Fruit fly (Drosophila melanogaster) whole organism, embryonic: ENCODE measurements around the gene sosie.

ENCODE experiments used
- Antp ChIP-seq: fragments of 200-800 bp; sonication (Bioruptor generic); optimal IDR thresholded peaks from 3 replicates; lab custom pipeline; 2016; ENCODE audit warnings: missing biosample characterization, missing genetic modification characterization
- Bgb ChIP-seq: fragments of 200-800 bp; sonication (Bioruptor generic); IDR thresholded peaks from 2 replicates; pipeline ENCODE4 v1.3.6; 2022; ENCODE audit warnings: missing biosample characterization, missing genetic modification characterization; ENCODE audit not compliant: partially characterized antibody
- Blimp-1 ChIP-seq: fragments of 200-800 bp; sonication (Bioruptor generic); optimal IDR thresholded peaks from 3 replicates; lab custom pipeline; 2018; ENCODE audit warnings: missing biosample characterization, missing genetic modification characterization, mild to moderate bottlenecking, moderate library complexity, missing genetic modification reagents
- BtbVII ChIP-seq: fragments of 200-800 bp; sonication (Bioruptor generic); optimal IDR thresholded peaks from 3 replicates; lab custom pipeline; 2017; ENCODE audit warnings: missing biosample characterization, mild to moderate bottlenecking, missing genetic modification characterization
- CG10209 ChIP-seq: fragments of 200-800 bp; sonication (Bioruptor generic); optimal IDR thresholded peaks from 3 replicates; lab custom pipeline; 2017; ENCODE audit warnings: missing biosample characterization, mild to moderate bottlenecking, missing genetic modification characterization, missing genetic modification reagents
- CG10267 ChIP-seq: fragments of 200-800 bp; sonication (Bioruptor generic); optimal IDR thresholded peaks from 2 replicates; lab custom pipeline; 2018; ENCODE audit warnings: missing biosample characterization, mild to moderate bottlenecking, missing genetic modification characterization, moderate library complexity
- CG12104 ChIP-seq: fragments of 200-800 bp; sonication (Bioruptor generic); optimal IDR thresholded peaks from 3 replicates; lab custom pipeline; 2016; ENCODE audit warnings: missing biosample characterization, missing genetic modification characterization
- CG12299 ChIP-seq: fragments of 200-800 bp; sonication (Bioruptor generic); optimal IDR thresholded peaks from 2 replicates; lab custom pipeline; 2018; ENCODE audit warnings: missing biosample characterization, mild to moderate bottlenecking, missing genetic modification characterization
- CG12744 ChIP-seq: fragments of 200-800 bp; sonication (Bioruptor generic); optimal IDR thresholded peaks from 2 replicates; lab custom pipeline; 2016; ENCODE audit warnings: missing biosample characterization, missing genetic modification characterization
- CG15011 ChIP-seq: fragments of 200-800 bp; sonication (Bioruptor generic); optimal IDR thresholded peaks from 3 replicates; lab custom pipeline; 2018; ENCODE audit warnings: missing biosample characterization, mild to moderate bottlenecking, missing genetic modification characterization
- CG1529 ChIP-seq: fragments of 200-800 bp; sonication (Bioruptor generic); optimal IDR thresholded peaks from 3 replicates; lab custom pipeline; 2018; ENCODE audit warnings: missing biosample characterization, missing genetic modification characterization
- CG17359 ChIP-seq: fragments of 200-800 bp; sonication (Bioruptor generic); optimal IDR thresholded peaks from 3 replicates; lab custom pipeline; 2018; ENCODE audit warnings: missing biosample characterization, mild to moderate bottlenecking, missing genetic modification characterization, moderate library complexity
- CG18262 ChIP-seq: fragments of 200-800 bp; optimal IDR thresholded peaks from 3 replicates; lab custom pipeline; 2019; ENCODE audit warnings: missing biosample characterization, mild to moderate bottlenecking, missing genetic modification characterization, moderate library complexity
- CG1832 ChIP-seq: fragments of 200-800 bp; sonication (Bioruptor generic); optimal IDR thresholded peaks from 2 replicates; lab custom pipeline; 2017; ENCODE audit warnings: missing biosample characterization, mild to moderate bottlenecking, missing genetic modification characterization, inconsistent platforms
- CG18619 ChIP-seq: fragments of 200-800 bp; sonication (Bioruptor generic); optimal IDR thresholded peaks from 3 replicates; lab custom pipeline; 2017; ENCODE audit warnings: missing biosample characterization, mild to moderate bottlenecking, missing genetic modification characterization
- CG2116 ChIP-seq: fragments of 200-800 bp; sonication (Bioruptor generic); optimal IDR thresholded peaks from 3 replicates; lab custom pipeline; 2018; ENCODE audit warnings: missing biosample characterization, mild to moderate bottlenecking, missing genetic modification characterization
- CG2199 ChIP-seq: fragments of 200-800 bp; sonication (Bioruptor generic); IDR thresholded peaks from 3 replicates; pipeline ENCODE4 v1.3.6; 2022; ENCODE audit warnings: missing biosample characterization, missing genetic modification characterization
- CG2712 ChIP-seq: fragments of 200-800 bp; optimal IDR thresholded peaks from 3 replicates; lab custom pipeline; 2019; ENCODE audit warnings: missing biosample characterization, mild to moderate bottlenecking, missing genetic modification characterization, moderate library complexity
- CG4328 ChIP-seq: fragments of 200-800 bp; sonication (Bioruptor generic); optimal IDR thresholded peaks from 3 replicates; lab custom pipeline; 2017; ENCODE audit warnings: missing biosample characterization, missing genetic modification reagents, missing genetic modification characterization
- CG4707 ChIP-seq: fragments of 200-800 bp; sonication (Bioruptor generic); optimal IDR thresholded peaks from 2 replicates; lab custom pipeline; 2018; ENCODE audit warnings: missing biosample characterization, mild to moderate bottlenecking, missing genetic modification characterization, moderate library complexity
- CG6683 ChIP-seq: fragments of 200-800 bp; sonication (Bioruptor generic); optimal IDR thresholded peaks from 2 replicates; lab custom pipeline; 2017; ENCODE audit warnings: missing biosample characterization, mild to moderate bottlenecking, missing genetic modification characterization, missing genetic modification reagents
- CG6854 ChIP-seq: fragments of 200-800 bp; sonication (Bioruptor generic); optimal IDR thresholded peaks from 3 replicates; lab custom pipeline; 2017; ENCODE audit warnings: missing biosample characterization, mild to moderate bottlenecking, missing genetic modification characterization
- CG7271 ChIP-seq: fragments of 200-800 bp; sonication (Bioruptor generic); optimal IDR thresholded peaks from 2 replicates; lab custom pipeline; 2018; ENCODE audit warnings: missing biosample characterization, mild to moderate bottlenecking, missing genetic modification characterization, moderate library complexity
- CG7372 ChIP-seq: fragments of 200-800 bp; sonication (Bioruptor generic); IDR thresholded peaks from 2 replicates; pipeline ENCODE4 v1.3.6; 2022; ENCODE audit warnings: missing biosample characterization, missing genetic modification characterization
- CG7987 ChIP-seq: fragments of 200-800 bp; sonication (Bioruptor generic); optimal IDR thresholded peaks from 2 replicates; lab custom pipeline; 2018; ENCODE audit warnings: missing biosample characterization, mild to moderate bottlenecking, missing genetic modification characterization, moderate library complexity
- CG9727 ChIP-seq: fragments of 200-800 bp; sonication (Bioruptor generic); optimal IDR thresholded peaks from 3 replicates; lab custom pipeline; 2017; ENCODE audit warnings: missing biosample characterization, mild to moderate bottlenecking, missing genetic modification characterization
- CG9817 ChIP-seq: fragments of 200-800 bp; sonication (Bioruptor generic); optimal IDR thresholded peaks from 2 replicates; lab custom pipeline; 2018; ENCODE audit warnings: missing biosample characterization, mild to moderate bottlenecking, missing genetic modification characterization, moderate library complexity
- Camta ChIP-seq: fragments of 200-800 bp; sonication (Bioruptor generic); optimal IDR thresholded peaks from 2 replicates; lab custom pipeline; 2016; ENCODE audit warnings: missing biosample characterization, missing genetic modification characterization
- Dek ChIP-seq: fragments of 200-800 bp; sonication (Bioruptor generic); optimal IDR thresholded peaks from 3 replicates; lab custom pipeline; 2019; ENCODE audit warnings: missing biosample characterization, mild to moderate bottlenecking, missing genetic modification characterization, moderate library complexity
- H2.0 ChIP-seq: fragments of 200-800 bp; sonication (Bioruptor generic); IDR thresholded peaks from 2 replicates; pipeline ENCODE4 v1.3.6; 2022; ENCODE audit warnings: missing biosample characterization, missing genetic modification characterization
- HHEX ChIP-seq: fragments of 200-800 bp; sonication (Bioruptor generic); optimal IDR thresholded peaks from 3 replicates; lab custom pipeline; 2017; ENCODE audit warnings: missing biosample characterization, mild to moderate bottlenecking, missing genetic modification characterization, missing genetic modification reagents
- HmgD ChIP-seq: fragments of 200-800 bp; sonication (Bioruptor generic); optimal IDR thresholded peaks from 3 replicates; lab custom pipeline; 2016; ENCODE audit warnings: missing biosample characterization, missing genetic modification characterization
- Hr51 ChIP-seq, 2 experiments: fragments of 200-800 bp; sonication (Bioruptor generic); optimal IDR thresholded peaks; 2 replicates in 1 of 2; 3 replicates in 1 of 2; lab custom pipeline; 2016 to 2018; ENCODE audit warnings: missing biosample characterization in 2 of 2, missing genetic modification characterization in 2 of 2, mild to moderate bottlenecking in 1 of 2, moderate library complexity in 1 of 2
- Nf-YC ChIP-seq: fragments of 200-800 bp; optimal IDR thresholded peaks from 3 replicates; lab custom pipeline; 2019; ENCODE audit warnings: missing biosample characterization, mild to moderate bottlenecking, missing genetic modification characterization, moderate library complexity
- PHDP ChIP-seq: fragments of 200-800 bp; sonication (Bioruptor generic); optimal IDR thresholded peaks from 3 replicates; lab custom pipeline; 2018; ENCODE audit warnings: missing biosample characterization, mild to moderate bottlenecking, missing genetic modification characterization, moderate library complexity
- Pdp1 ChIP-seq, 2 experiments: fragments of 200-800 bp; sonication (Bioruptor generic); optimal IDR thresholded peaks; 3 replicates each; lab custom pipeline; 2016; ENCODE audit warnings: missing biosample characterization in 2 of 2, missing genetic modification characterization in 2 of 2, mild to moderate bottlenecking in 1 of 2, moderate library complexity in 1 of 2
- Side ChIP-seq: fragments of 200-800 bp; sonication (Bioruptor generic); optimal IDR thresholded peaks from 2 replicates; lab custom pipeline; 2016; ENCODE audit warnings: missing biosample characterization, missing genetic modification characterization
- Six4 ChIP-seq: fragments of 200-800 bp; sonication (Bioruptor generic); optimal IDR thresholded peaks from 2 replicates; lab custom pipeline; 2016; ENCODE audit warnings: missing biosample characterization, missing genetic modification characterization
- chif ChIP-seq, 2 experiments: fragments of 200-800 bp; sonication (Bioruptor generic); optimal IDR thresholded peaks; 3 replicates each; lab custom pipeline; 2016; ENCODE audit warnings: missing biosample characterization in 2 of 2, missing genetic modification characterization in 2 of 2
- chinmo ChIP-seq: fragments of 200-800 bp; sonication (Bioruptor generic); IDR thresholded peaks from 4 replicates; pipeline ENCODE4 v1.3.6; 2022; ENCODE audit warnings: missing biosample characterization, missing genetic modification characterization; ENCODE audit not compliant: partially characterized antibody
- cwo ChIP-seq: fragments of 200-800 bp; sonication (Bioruptor generic); optimal IDR thresholded peaks from 3 replicates; lab custom pipeline; 2017; ENCODE audit warnings: missing biosample characterization, missing genetic modification characterization, mild to moderate bottlenecking, moderate library complexity, missing genetic modification reagents
- ewg ChIP-seq: fragments of 200-800 bp; sonication (Bioruptor generic); optimal IDR thresholded peaks from 3 replicates; lab custom pipeline; 2017; ENCODE audit warnings: mild to moderate bottlenecking, missing biosample characterization, missing genetic modification reagents, missing genetic modification characterization
- rib ChIP-seq: fragments of 200-800 bp; sonication (Bioruptor generic); IDR thresholded peaks from 2 replicates; pipeline ENCODE4 v1.3.6; 2022; ENCODE audit warnings: missing biosample characterization, missing genetic modification characterization
- row ChIP-seq: fragments of 200-800 bp; sonication (Bioruptor generic); IDR thresholded peaks from 3 replicates; pipeline ENCODE4 v1.3.6; 2022; ENCODE audit warnings: missing biosample characterization, missing genetic modification characterization
- shn ChIP-seq: fragments of 200-800 bp; sonication (Bioruptor generic); optimal IDR thresholded peaks from 3 replicates; lab custom pipeline; 2016; ENCODE audit warnings: missing biosample characterization, missing genetic modification characterization
- trem ChIP-seq: fragments of 200-800 bp; optimal IDR thresholded peaks from 3 replicates; lab custom pipeline; 2019; ENCODE audit warnings: missing biosample characterization, mild to moderate bottlenecking, missing genetic modification characterization, moderate library complexity
- trh ChIP-seq: fragments of 200-800 bp; sonication (Bioruptor generic); optimal IDR thresholded peaks from 2 replicates; lab custom pipeline; 2016; ENCODE audit warnings: missing biosample characterization, missing genetic modification characterization
- tup ChIP-seq: fragments of 200-800 bp; sonication (Bioruptor generic); optimal IDR thresholded peaks from 2 replicates; lab custom pipeline; 2016; ENCODE audit warnings: missing biosample characterization, mild to moderate bottlenecking, missing genetic modification characterization, moderate library complexity

Gene sosie

DNA sequence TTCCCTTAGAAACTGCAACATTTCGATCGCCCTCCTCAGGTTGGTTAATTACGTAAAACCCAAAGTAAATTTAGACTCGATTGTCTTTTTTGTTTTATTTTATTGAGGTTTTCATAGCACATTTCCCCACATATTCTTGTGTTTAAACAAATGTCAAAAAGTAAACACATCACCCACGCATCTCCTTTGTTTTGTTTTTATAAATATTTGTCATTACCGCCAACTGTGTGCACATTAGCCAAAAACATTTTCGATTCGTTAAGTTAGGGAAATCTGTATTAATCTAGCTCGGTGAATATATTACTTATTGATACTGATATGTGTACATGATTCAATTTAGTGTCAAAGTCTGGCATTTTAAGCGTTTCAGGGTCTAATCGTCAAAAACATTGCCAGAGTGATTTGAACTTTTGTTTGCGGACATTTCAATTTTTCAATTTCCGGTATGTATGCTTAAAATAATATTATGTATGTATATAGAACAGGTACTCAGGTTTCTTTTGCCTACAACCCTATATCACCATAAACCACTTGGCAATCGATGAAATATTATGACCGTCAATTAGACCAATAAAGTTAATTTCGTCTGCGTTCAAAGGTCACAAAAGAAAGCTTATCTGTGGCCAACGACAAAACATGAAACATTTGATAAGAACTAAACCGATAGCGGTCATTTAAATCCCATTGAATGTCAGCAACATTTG lies 24.0 kb upstream of the sosie start (continued):
- TF ChIP-seq CG4707 (peak; percentile 54), Bgb (GFP tag; lab: Robert Waterston, UW) (no peak), Antp (GFP tag; lab: Kevin White, UChicago) (no peak), chif (GFP tag; optimal IDR thresholded peaks at IDR 0.05; lab: Kevin White, UChicago) (peak in 1 of 2 experiments; percentile 14), CG18262 (tag; lab: Kevin White, UChicago) (no peak), CG9817 (tag; lab: Kevin White, UChicago) (peak; percentile 9), chinmo (0 out of 4 replicates have a peak, but pooled peaks have one; percentile 21), CG12744 (GFP tag; lab: Kevin White, UChicago) (peak; percentile 10), HmgD (GFP tag; lab: Kevin White, UChicago) (no peak), CG9727 (GFP tag; lab: Kevin White, UChicago) (peak; percentile 47), CG10267 (tag; lab: Kevin White, UChicago) (peak; percentile 2), CG2116 (GFP tag; lab: Kevin White, UChicago) (peak; percentile 15), cwo (peak; percentile 45), CG4328 (peak; percentile 61), trh (peak; percentile 16), HHEX (GFP tag; lab: Kevin White, UChicago) (peak; percentile 67), Six4 (GFP tag; lab: Kevin White, UChicago) (peak; percentile 9), BtbVII (peak; percentile 82), CG6683 (GFP tag; lab: Kevin White, UChicago) (peak; percentile 43), Blimp-1 (GFP tag; lab: Kevin White, UChicago) (no peak), Pdp1 (GFP tag; optimal IDR thresholded peaks at IDR 0.05; lab: Kevin White, UChicago) (peak in 1 of 2 experiments; percentile 71), CG12299 (tag; lab: Kevin White, UChicago) (peak; percentile 65), tup (GFP tag; lab: Kevin White, UChicago) (peak; percentile 40), CG7271 (peak; percentile 48), Camta (GFP tag; lab: Kevin White, UChicago) (peak; percentile 19), rib (GFP tag; lab: Robert Waterston, UW) (0 out of 2 replicates have a peak, but pooled peaks have one; percentile 12), Nf-YC (tag; lab: Kevin White, UChicago) (no peak), CG1832 (GFP tag; lab: Kevin White, UChicago) (no peak), CG10209 (GFP tag; lab: Kevin White, UChicago) (peak; percentile 63), CG17359 (peak; percentile 65), ewg (GFP tag; lab: Kevin White, UChicago) (no peak), H2.0 (GFP tag; lab: Robert Waterston, UW) (no peak), CG2199 (GFP tag; lab: Robert Waterston, UW) (no peak), CG15011 (GFP tag; lab: Kevin White, UChicago) (peak; percentile 59), CG7987 (GFP tag; lab: Kevin White, UChicago) (peak; percentile 71), CG12104 (peak; percentile 24), CG2712 (peak; percentile 19), Hr51 (GFP tag; optimal IDR thresholded peaks at IDR 0.05; lab: Kevin White, UChicago) (no peak), row (0 out of 3 replicates have a peak, but pooled peaks have one; percentile 7), shn (GFP tag; lab: Kevin White, UChicago) (no peak), Side (no peak), Dek (peak; percentile 16), CG18619 (GFP tag; lab: Kevin White, UChicago) (peak; percentile 19), CG1529 (GFP tag; lab: Kevin White, UChicago) (peak; percentile 39), PHDP (peak; percentile 67), trem (tag; lab: Kevin White, UChicago) (peak; percentile 30), CG6854 (GFP tag; lab: Kevin White, UChicago) (peak; percentile 48), CG7372 (GFP tag; lab: Robert Waterston, UW) (no peak)
